Fruit fly (Drosophila melanogaster) whole organism, adult: ENCODE results near the gene Coq5.

Source experiments
- CG11617 ChIP-seq: fragments of 200-800 bp; sonication (Bioruptor generic); optimal IDR thresholded peaks from 2 replicates; lab custom pipeline; 2017; ENCODE audit warnings: mild to moderate bottlenecking, missing biosample characterization, missing genetic modification reagents, missing genetic modification characterization
- CG14711 ChIP-seq: fragments of 200-800 bp; sonication (Bioruptor generic); optimal IDR thresholded peaks from 2 replicates; lab custom pipeline; 2018; ENCODE audit warnings: missing biosample characterization, mild to moderate bottlenecking, missing genetic modification characterization, moderate library complexity
- pad ChIP-seq: fragments of 200-800 bp; sonication (Bioruptor generic); optimal IDR thresholded peaks from 3 replicates; lab custom pipeline; 2017; ENCODE audit warnings: missing biosample characterization, missing genetic modification characterization, mild to moderate bottlenecking, moderate library complexity, missing genetic modification reagents

- TF ChIP-seq CG14711 (tag; lab: Kevin White, UChicago) (no peak), CG11617 (no peak), pad (no peak)
Measured at dm6 chrX:13221311-13221710, 27.0 kb upstream of the Coq5 start.
